Worm (Caenorhabditis elegans) whole organism, L4 larva: ENCODE data around the gene srg-5.

ENCODE experiments used
- D1046.2 ChIP-seq: fragments of 200-800 bp; sonication (Bioruptor generic); IDR thresholded peaks from 2 replicates; pipeline ENCODE4 v1.3.6; 2022; ENCODE audit warnings: missing genetic modification characterization, missing compliant biosample characterization
- F10B5.3 ChIP-seq: sonication (generic microtip); optimal IDR thresholded peaks from 2 replicates; lab custom pipeline; 2016; ENCODE audit warnings: mild to moderate bottlenecking, missing genetic modification characterization, missing compliant biosample characterization
- F49E8.2 ChIP-seq: sonication (generic microtip); optimal IDR thresholded peaks from 2 replicates; lab custom pipeline; 2016; ENCODE audit warnings: missing compliant biosample characterization, mild to moderate bottlenecking, missing genetic modification characterization, borderline replicate concordance
- Y5F2A.4 ChIP-seq: fragments of 200-800 bp; sonication (Bioruptor generic); optimal IDR thresholded peaks from 2 replicates; lab custom pipeline; 2018; ENCODE audit warnings: mild to moderate bottlenecking, missing genetic modification characterization, missing compliant biosample characterization
- aha-1 ChIP-seq: fragments of 150-350 bp; peaks from one replicate; lab custom pipeline; 2014; ENCODE audit warnings: missing biosample characterization, missing genetic modification characterization
- arid-1 ChIP-seq: fragments of 200-800 bp; sonication (Bioruptor generic); conservative IDR thresholded peaks from 2 replicates; pipeline ENCODE4 v1.3.6; 2022; ENCODE audit warnings: missing genetic modification reagents, missing genetic modification characterization, missing compliant biosample characterization
- attf-4 ChIP-seq: sonication (generic microtip); optimal IDR thresholded peaks from 3 replicates; lab custom pipeline; 2017; ENCODE audit warnings: missing biosample characterization, missing genetic modification characterization
- ceh-20 ChIP-seq: fragments of 200-800 bp; sonication (Bioruptor generic); IDR thresholded peaks from 2 replicates; pipeline ENCODE4 v1.3.6; 2022; ENCODE audit warnings: missing genetic modification reagents, missing genetic modification characterization, missing compliant biosample characterization
- ceh-62 ChIP-seq: sonication (generic microtip); optimal IDR thresholded peaks from 2 replicates; lab custom pipeline; 2017; ENCODE audit warnings: missing biosample characterization, missing genetic modification characterization
- dmd-6 ChIP-seq: fragments of 200-800 bp; sonication (Bioruptor generic); IDR thresholded peaks from 2 replicates; pipeline ENCODE4 v1.3.6; 2022; ENCODE audit warnings: missing genetic modification reagents, missing genetic modification characterization, missing compliant biosample characterization
- dmd-9 ChIP-seq: fragments of 200-800 bp; sonication (Bioruptor generic); IDR thresholded peaks from 2 replicates; pipeline ENCODE4 v1.3.6; 2022; ENCODE audit warnings: missing genetic modification reagents, missing genetic modification characterization, missing compliant biosample characterization
- dve-1 ChIP-seq: sonication (generic microtip); optimal IDR thresholded peaks from 2 replicates; lab custom pipeline; 2017; ENCODE audit warnings: antibody characterized with exemption, mild to moderate bottlenecking, missing genetic modification characterization, missing compliant biosample characterization; ENCODE audit not compliant: insufficient read depth
- hif-1 ChIP-seq, 2 experiments: sonication (generic microtip); optimal IDR thresholded peaks; 2 replicates each; lab custom pipeline; 2016 to 2017; ENCODE audit warnings: missing compliant biosample characterization in 2 of 2, missing genetic modification characterization in 2 of 2, missing genetic modification reagents in 2 of 2, missing genotype in 2 of 2, mild to moderate bottlenecking in 1 of 2
- hlh-11 ChIP-seq: fragments of 200-800 bp; sonication (Bioruptor generic); optimal IDR thresholded peaks from 2 replicates; lab custom pipeline; 2018; ENCODE audit warnings: mild to moderate bottlenecking, missing genetic modification characterization, missing compliant biosample characterization
- hlh-30 ChIP-seq: sonication (generic microtip); optimal IDR thresholded peaks from 2 replicates; lab custom pipeline; 2017; ENCODE audit warnings: antibody characterized with exemption, mild to moderate bottlenecking, missing genetic modification characterization, missing compliant biosample characterization; ENCODE audit not compliant: insufficient read depth
- hmg-1.1 ChIP-seq: fragments of 200-800 bp; sonication (Bioruptor generic); IDR thresholded peaks from 2 replicates; pipeline ENCODE4 v1.3.6; 2022; ENCODE audit warnings: missing genetic modification reagents, missing genetic modification characterization, missing compliant biosample characterization
- lim-7 ChIP-seq: fragments of 200-800 bp; sonication (Bioruptor generic); IDR thresholded peaks from 2 replicates; pipeline ENCODE4 v1.3.6; 2022; ENCODE audit warnings: missing genetic modification characterization, missing compliant biosample characterization
- lin-1 ChIP-seq: fragments of 200-800 bp; sonication (Bioruptor generic); IDR thresholded peaks from 2 replicates; pipeline ENCODE4 v1.3.6; 2022; ENCODE audit warnings: missing genetic modification reagents, missing genetic modification characterization, missing compliant biosample characterization
- lin-29 ChIP-seq: fragments of 200-800 bp; sonication (Bioruptor generic); IDR thresholded peaks from 2 replicates; pipeline ENCODE4 v1.3.6; 2022; ENCODE audit warnings: missing genetic modification reagents, missing genetic modification characterization, missing compliant biosample characterization
- lin-38 ChIP-seq: fragments of 200-800 bp; sonication (Bioruptor generic); IDR thresholded peaks from 2 replicates; pipeline ENCODE4 v1.3.6; 2022; ENCODE audit warnings: missing genetic modification reagents, missing genetic modification characterization, missing compliant biosample characterization
- mdl-1 ChIP-seq, 2 experiments: fragments of 150-350 bp in 1 of 2; sonication (generic microtip) in 1 of 2; optimal IDR thresholded peaks; 2 replicates each; lab custom pipeline; 2014 to 2017; ENCODE audit warnings: missing biosample characterization in 2 of 2, missing genetic modification characterization in 2 of 2
- mdt-29 ChIP-seq: fragments of 200-800 bp; sonication (Bioruptor generic); IDR thresholded peaks from 2 replicates; pipeline ENCODE4 v1.3.6; 2022; ENCODE audit warnings: missing genetic modification reagents, missing genetic modification characterization, missing compliant biosample characterization
- mxl-3 ChIP-seq: fragments of 200-800 bp; sonication (Bioruptor generic); optimal IDR thresholded peaks from 2 replicates; lab custom pipeline; 2018; ENCODE audit warnings: mild to moderate bottlenecking, missing genetic modification characterization, missing compliant biosample characterization
- nhr-102 ChIP-seq: sonication (generic microtip); optimal IDR thresholded peaks from 2 replicates; lab custom pipeline; 2016; ENCODE audit warnings: mild to moderate bottlenecking, missing genetic modification characterization, moderate library complexity, missing compliant biosample characterization
- nhr-11 ChIP-seq: fragments of 150-350 bp; optimal IDR thresholded peaks from 2 replicates; lab custom pipeline; 2014; ENCODE audit warnings: missing biosample characterization, missing genetic modification characterization
- nhr-28 ChIP-seq: fragments of 150-350 bp; optimal IDR thresholded peaks from 2 replicates; lab custom pipeline; 2014; ENCODE audit warnings: missing biosample characterization, missing genetic modification characterization
- nhr-48 ChIP-seq: sonication (generic microtip); optimal IDR thresholded peaks from 2 replicates; lab custom pipeline; 2016; ENCODE audit warnings: mild to moderate bottlenecking, missing genetic modification characterization, missing compliant biosample characterization
- spr-1 ChIP-seq: sonication (generic microtip); optimal IDR thresholded peaks from 2 replicates; lab custom pipeline; 2016; ENCODE audit warnings: mild to moderate bottlenecking, missing genetic modification characterization, missing compliant biosample characterization
- unc-39 ChIP-seq: sonication (generic microtip); optimal IDR thresholded peaks from 2 replicates; lab custom pipeline; 2017; ENCODE audit warnings: missing biosample characterization, missing genetic modification characterization
- zfp-2 ChIP-seq: sonication (generic microtip); optimal IDR thresholded peaks from 2 replicates; lab custom pipeline; 2016; ENCODE audit warnings: mild to moderate bottlenecking, missing genetic modification characterization, missing compliant biosample characterization
- zfp-3 ChIP-seq: fragments of 200-800 bp; sonication (Bioruptor generic); conservative IDR thresholded peaks from 2 replicates; pipeline ENCODE4 v1.3.6; 2022; ENCODE audit warnings: missing genetic modification reagents, missing genetic modification characterization, missing compliant biosample characterization

srg-5 gene

ce11 chrIII:6221403-6221802 lies 42.9 kb downstream of the srg-5 start:
- TF ChIP-seq D1046.2 (GFP tag; lab: Robert Waterston, UW) (no peak), aha-1 (tag; lab: Kevin White, UChicago) (peak; percentile 56), hif-1 (tag; optimal IDR thresholded peaks at IDR 0.05; lab: Kevin White, UChicago) (no peak)

- TF ChIP-seq hmg-1.1 (no peak), arid-1 (GFP tag; lab: Robert Waterston, UW) (no peak), F10B5.3 (tag; lab: Kevin White, UChicago) (no peak), lin-29 (GFP tag; lab: Robert Waterston, UW) (no peak), hlh-30 (tag; lab: Kevin White, UChicago) (no peak), zfp-2 (no peak), nhr-11 (tag; lab: Kevin White, UChicago) (no peak), nhr-48 (tag; lab: Kevin White, UChicago) (no peak), F49E8.2 (tag; lab: Kevin White, UChicago) (no peak), spr-1 (tag; lab: Kevin White, UChicago) (no peak), unc-39 (no peak), ceh-20 (GFP tag; lab: Robert Waterston, UW) (no peak), mdt-29 (GFP tag; lab: Robert Waterston, UW) (no peak), lin-38 (GFP tag; lab: Robert Waterston, UW) (no peak), zfp-3 (no peak), ceh-62 (tag; lab: Kevin White, UChicago) (no peak), dve-1 (no peak), Y5F2A.4 (no peak), attf-4 (tag; lab: Kevin White, UChicago) (no peak), nhr-102 (tag; lab: Kevin White, UChicago) (no peak)
Observed at ce11 chrIII:6216833-6217466, 47.4 kb downstream of the srg-5 start, which contains the start of gene hot-4. TSS of gene hot-4 (plus strand) at chrIII:6217416.

- TF ChIP-seq mdl-1 (tag; optimal IDR thresholded peaks at IDR 0.05; lab: Kevin White, UChicago) (peak in 1 of 2 experiments; percentile 71), hlh-30 (tag; lab: Kevin White, UChicago) (peak; percentile 14), dmd-6 (GFP tag; lab: Robert Waterston, UW) (0 out of 2 replicates have a peak, but pooled peaks have one; percentile 8), ceh-62 (tag; lab: Kevin White, UChicago) (no peak), nhr-48 (tag; lab: Kevin White, UChicago) (peak; percentile 83), mxl-3 (GFP tag; lab: Kevin White, UChicago) (peak; percentile 92), hlh-11 (tag; lab: Kevin White, UChicago) (peak; percentile 23), dmd-9 (GFP tag; lab: Robert Waterston, UW) (no peak), nhr-28 (peak; percentile 84)
Observed at ce11 chrIII:6215943-6216342, 48.4 kb downstream of the srg-5 start.

ce11 chrIII:6215476-6215875 lies 48.9 kb downstream of the srg-5 start, which contains the start of gene C23G10.11:
TSS of gene C23G10.11 (minus strand) at chrIII:6215576.
- TF ChIP-seq dve-1: no peak
- TF ChIP-seq nhr-28: peak; percentile 12
- no peak for TF ChIP-seq lin-1

- no peak for TF ChIP-seq lim-7 (GFP tag; lab: Robert Waterston, UW)
- TF ChIP-seq ceh-20 (GFP tag; lab: Robert Waterston, UW): no peak
- TF ChIP-seq nhr-28: no peak
- no peak for TF ChIP-seq dmd-6 (GFP tag; lab: Robert Waterston, UW)
- TF ChIP-seq, all 104 proteins: peak for 0
Observed at ce11 chrIII:6213915-6214314, 50.4 kb downstream of the srg-5 start, which contains the start of gene C23G10.10. TSS of gene C23G10.10 (minus strand) at chrIII:6214015.
